Worm (Caenorhabditis elegans): Measurements from ENCODE around the gene F54C9.7.

- no peak for TF ChIP-seq B0310.2 (tag; optimal IDR thresholded peaks at IDR 0.05)
- TF ChIP-seq ama-1 (optimal IDR thresholded peaks at IDR 0.05), result peak; percentile 54
- TF ChIP-seq flt-1 (GFP tag; IDR thresholded peaks at IDR 0.05), result no peak
- no peak for TF ChIP-seq F13C5.2 (tag; optimal IDR thresholded peaks at IDR 0.05)
- TF ChIP-seq ceh-36 (tag; optimal IDR thresholded peaks at IDR 0.05), result no peak
- no peak for TF ChIP-seq sea-1 (GFP tag; conservative IDR thresholded peaks at IDR 0.05)
- TF ChIP-seq ets-7 (tag; optimal IDR thresholded peaks at IDR 0.05), result no peak
- TF ChIP-seq hmg-4 (GFP tag; optimal IDR thresholded peaks at IDR 0.05), result no peak
- TF ChIP-seq aly-1 (tag; optimal IDR thresholded peaks at IDR 0.05), result no peak
Observed at ce11 chrII:8583035-8583434, 9.9 kb downstream of the F54C9.7 start.
